Worm (Caenorhabditis elegans): ENCODE measurements around the gene fbxa-113.

The fbxa-113 gene

DNA sequence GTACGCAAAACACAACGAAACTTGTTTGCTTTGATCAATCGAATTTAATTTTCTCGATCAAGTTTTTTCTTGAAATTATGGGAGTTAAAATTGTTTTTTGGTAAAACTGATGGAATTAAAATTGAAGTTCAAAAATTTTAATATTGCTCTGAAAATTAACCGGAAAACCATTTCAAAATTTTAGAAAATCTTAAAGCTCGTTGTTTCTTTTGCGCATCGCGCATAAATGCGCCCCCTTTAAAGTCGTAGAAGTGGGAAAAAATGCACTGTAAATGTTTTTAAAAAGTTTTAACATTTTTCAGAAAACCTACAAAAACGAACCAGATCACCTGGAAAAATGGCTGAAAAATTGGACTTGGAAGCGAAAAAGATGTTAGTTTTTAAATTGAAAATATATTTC is at the start of gene fbxa-113:
fbxa-113 (plus strand) TSS at position 301 of the 400 bp plus-strand sequence.
- no peak for TF ChIP-seq pes-1 (GFP tag; IDR thresholded peaks at IDR 0.05)
- no peak for TF ChIP-seq flt-1 (GFP tag; IDR thresholded peaks at IDR 0.05)
- TF ChIP-seq tra-4 (tag; optimal IDR thresholded peaks at IDR 0.05), result no peak
- TF ChIP-seq ceh-36 (tag; optimal IDR thresholded peaks at IDR 0.05), result no peak
- TF ChIP-seq tbx-37 (GFP tag; conservative IDR thresholded peaks at IDR 0.05), result no peak
- TF ChIP-seq sea-1 (GFP tag; conservative IDR thresholded peaks at IDR 0.05), result no peak
- no peak for TF ChIP-seq ceh-13 (GFP tag; optimal IDR thresholded peaks at IDR 0.05)
- no peak for TF ChIP-seq ama-1 (optimal IDR thresholded peaks at IDR 0.05)
- TF ChIP-seq scrt-1 (GFP tag; IDR thresholded peaks at IDR 0.05), result no peak
- TF ChIP-seq B0310.2 (tag; optimal IDR thresholded peaks at IDR 0.05), result no peak
- no peak for TF ChIP-seq hnd-1 (tag; optimal IDR thresholded peaks at IDR 0.05)
- no peak for TF ChIP-seq ets-7 (tag; optimal IDR thresholded peaks at IDR 0.05)
- no peak for TF ChIP-seq F13C5.2 (tag; optimal IDR thresholded peaks at IDR 0.05)
- no peak for TF ChIP-seq tbx-11 (GFP tag; IDR thresholded peaks at IDR 0.05)
- no peak for TF ChIP-seq hmg-4 (GFP tag; optimal IDR thresholded peaks at IDR 0.05)
- TF ChIP-seq hmbx-1 (tag; optimal IDR thresholded peaks at IDR 0.05), result no peak
- no peak for TF ChIP-seq aly-1 (tag; optimal IDR thresholded peaks at IDR 0.05)

DNA sequence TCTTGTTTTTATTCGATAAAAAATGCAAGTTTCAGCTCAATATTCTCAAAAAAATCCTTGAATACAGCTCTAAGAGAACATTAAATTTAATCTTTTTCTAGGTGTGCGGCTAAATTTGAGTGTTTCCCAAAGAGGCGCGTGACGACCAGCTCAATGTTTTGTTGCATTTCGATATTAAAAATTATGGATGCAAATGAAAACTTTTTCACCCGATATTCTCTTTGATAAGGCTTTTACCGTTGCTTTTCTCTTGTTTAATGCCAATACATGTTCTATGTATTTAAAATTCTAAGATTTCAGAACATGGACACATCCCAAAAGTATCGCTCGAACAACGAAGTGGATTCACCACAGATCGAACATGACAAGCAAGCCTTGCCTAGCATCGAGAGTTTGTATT is 45.0 kb upstream of the fbxa-113 start, which contains the start of gene F19B2.6:
F19B2.6 (plus strand) TSS at position 301 of the 400 bp plus-strand sequence.
- TF ChIP-seq tbx-11 (GFP tag; IDR thresholded peaks at IDR 0.05), result no peak
- no peak for TF ChIP-seq F13C5.2 (tag; optimal IDR thresholded peaks at IDR 0.05)
- TF ChIP-seq hnd-1 (tag; optimal IDR thresholded peaks at IDR 0.05), result no peak

DNA sequence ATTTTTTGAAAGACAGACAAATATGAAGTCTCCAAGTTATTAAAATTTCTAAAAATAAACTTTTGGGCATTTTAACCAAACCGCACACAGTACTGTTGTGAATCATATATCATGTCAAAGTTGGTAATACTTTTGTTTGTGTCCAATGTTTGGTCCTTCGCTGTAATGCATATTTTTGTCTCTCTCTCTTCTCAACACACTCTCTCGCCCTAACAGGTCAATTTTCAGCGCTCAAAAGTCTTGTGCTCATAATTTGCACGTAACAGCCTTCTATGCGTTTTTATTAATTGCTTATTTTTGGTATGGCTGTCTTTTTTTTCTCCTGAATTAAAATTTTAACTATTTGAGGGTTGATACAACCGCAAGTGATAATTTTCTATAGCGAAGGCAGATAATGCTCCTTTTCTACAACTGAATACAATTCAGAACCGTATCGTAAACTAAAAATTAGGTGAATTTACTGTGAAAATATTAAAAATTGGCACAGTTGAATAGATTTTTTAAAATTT is 41.4 kb upstream of the fbxa-113 start:
- no peak for TF ChIP-seq hnd-1 (tag; optimal IDR thresholded peaks at IDR 0.05)
- no peak for TF ChIP-seq hmg-4 (GFP tag; optimal IDR thresholded peaks at IDR 0.05)
- TF ChIP-seq sea-1 (GFP tag; conservative IDR thresholded peaks at IDR 0.05), result no peak
- no peak for TF ChIP-seq tra-4 (tag; optimal IDR thresholded peaks at IDR 0.05)
- TF ChIP-seq B0310.2 (tag; optimal IDR thresholded peaks at IDR 0.05), result no peak
- TF ChIP-seq tbx-11 (GFP tag; IDR thresholded peaks at IDR 0.05), result no peak
- TF ChIP-seq ceh-13 (GFP tag; optimal IDR thresholded peaks at IDR 0.05), result no peak
- no peak for TF ChIP-seq F13C5.2 (tag; optimal IDR thresholded peaks at IDR 0.05)
- TF ChIP-seq ets-7 (tag; optimal IDR thresholded peaks at IDR 0.05), result no peak
- TF ChIP-seq hmbx-1 (tag; optimal IDR thresholded peaks at IDR 0.05), result no peak
- TF ChIP-seq flt-1 (GFP tag; IDR thresholded peaks at IDR 0.05), result no peak
- no peak for TF ChIP-seq scrt-1 (GFP tag; IDR thresholded peaks at IDR 0.05)
- no peak for TF ChIP-seq aly-1 (tag; optimal IDR thresholded peaks at IDR 0.05)
- TF ChIP-seq ceh-36 (tag; optimal IDR thresholded peaks at IDR 0.05), result no peak
- no peak for TF ChIP-seq pes-1 (GFP tag; IDR thresholded peaks at IDR 0.05)
- no peak for TF ChIP-seq ama-1 (optimal IDR thresholded peaks at IDR 0.05)
- no peak for TF ChIP-seq tbx-37 (GFP tag; conservative IDR thresholded peaks at IDR 0.05)

DNA sequence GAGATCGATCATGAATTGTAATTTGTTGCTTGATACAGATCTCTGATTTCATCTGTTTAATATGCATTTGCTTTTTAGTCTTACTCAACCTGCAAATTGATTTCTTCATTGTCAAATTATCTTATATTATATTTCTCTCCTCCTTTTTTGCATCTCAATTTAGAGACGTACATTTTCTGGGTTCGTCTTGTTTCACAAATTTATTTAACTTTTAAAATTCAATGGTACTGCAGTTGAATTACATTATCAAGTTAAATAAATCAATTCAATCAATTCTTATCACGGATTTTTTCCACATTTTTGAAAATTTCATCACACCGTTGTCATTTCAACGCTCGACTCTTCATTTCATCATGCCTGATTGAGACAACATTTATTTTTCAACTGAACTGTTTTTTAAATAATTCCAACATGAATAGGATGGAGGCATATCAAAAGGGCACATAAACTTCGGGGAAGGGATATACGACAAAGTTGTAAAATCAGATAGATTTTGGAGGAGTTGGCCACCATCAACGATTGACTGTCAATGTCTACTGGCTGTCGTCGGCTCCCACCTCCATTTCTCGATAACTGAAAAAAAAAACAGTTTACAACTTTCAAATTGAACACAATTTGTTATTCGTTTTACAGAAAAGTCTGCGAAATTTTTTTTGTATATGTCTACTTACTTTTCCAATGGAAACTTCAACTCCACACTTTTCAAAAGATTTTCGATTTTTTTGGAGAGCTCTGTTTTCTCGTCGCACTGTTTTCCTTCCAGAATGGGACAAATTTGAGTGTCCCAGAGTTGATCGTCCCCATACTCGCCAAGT is 40.7 kb upstream of the fbxa-113 start:
- TF ChIP-seq ceh-36 (tag; optimal IDR thresholded peaks at IDR 0.05) (no peak), hmbx-1 (tag; optimal IDR thresholded peaks at IDR 0.05) (no peak), ama-1 (optimal IDR thresholded peaks at IDR 0.05) (no peak), hnd-1 (tag; optimal IDR thresholded peaks at IDR 0.05) (no peak), pes-1 (GFP tag; IDR thresholded peaks at IDR 0.05) (no peak), tra-4 (tag; optimal IDR thresholded peaks at IDR 0.05) (no peak)

DNA sequence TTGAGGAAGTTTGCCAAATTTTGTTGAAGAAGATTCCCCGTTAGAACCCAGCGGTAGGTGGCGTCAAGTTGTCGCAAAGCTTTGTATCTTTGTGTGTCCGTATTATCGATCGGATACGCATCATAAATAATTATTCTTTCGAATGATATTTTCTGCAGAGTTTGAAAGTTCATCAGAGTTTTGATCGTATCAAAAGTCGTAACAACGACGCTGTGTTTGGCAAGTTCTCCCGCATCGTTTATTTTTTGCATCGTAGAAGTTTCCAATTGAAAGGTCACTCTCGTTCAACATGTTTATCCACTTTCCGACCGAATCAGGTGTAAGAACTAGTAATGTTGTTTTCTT is 40.1 kb upstream of the fbxa-113 start:
- no peak for TF ChIP-seq ama-1 (optimal IDR thresholded peaks at IDR 0.05)
- no peak for TF ChIP-seq hmg-4 (GFP tag; optimal IDR thresholded peaks at IDR 0.05)
- no peak for TF ChIP-seq F13C5.2 (tag; optimal IDR thresholded peaks at IDR 0.05)
- no peak for TF ChIP-seq tbx-37 (GFP tag; conservative IDR thresholded peaks at IDR 0.05)
- no peak for TF ChIP-seq flt-1 (GFP tag; IDR thresholded peaks at IDR 0.05)
- no peak for TF ChIP-seq aly-1 (tag; optimal IDR thresholded peaks at IDR 0.05)
- no peak for TF ChIP-seq ets-7 (tag; optimal IDR thresholded peaks at IDR 0.05)
- no peak for TF ChIP-seq tbx-11 (GFP tag; IDR thresholded peaks at IDR 0.05)
- TF ChIP-seq hmbx-1 (tag; optimal IDR thresholded peaks at IDR 0.05), result no peak
- no peak for TF ChIP-seq sea-1 (GFP tag; conservative IDR thresholded peaks at IDR 0.05)
- TF ChIP-seq ceh-13 (GFP tag; optimal IDR thresholded peaks at IDR 0.05), result no peak
- no peak for TF ChIP-seq B0310.2 (tag; optimal IDR thresholded peaks at IDR 0.05)
- TF ChIP-seq tra-4 (tag; optimal IDR thresholded peaks at IDR 0.05), result no peak

DNA sequence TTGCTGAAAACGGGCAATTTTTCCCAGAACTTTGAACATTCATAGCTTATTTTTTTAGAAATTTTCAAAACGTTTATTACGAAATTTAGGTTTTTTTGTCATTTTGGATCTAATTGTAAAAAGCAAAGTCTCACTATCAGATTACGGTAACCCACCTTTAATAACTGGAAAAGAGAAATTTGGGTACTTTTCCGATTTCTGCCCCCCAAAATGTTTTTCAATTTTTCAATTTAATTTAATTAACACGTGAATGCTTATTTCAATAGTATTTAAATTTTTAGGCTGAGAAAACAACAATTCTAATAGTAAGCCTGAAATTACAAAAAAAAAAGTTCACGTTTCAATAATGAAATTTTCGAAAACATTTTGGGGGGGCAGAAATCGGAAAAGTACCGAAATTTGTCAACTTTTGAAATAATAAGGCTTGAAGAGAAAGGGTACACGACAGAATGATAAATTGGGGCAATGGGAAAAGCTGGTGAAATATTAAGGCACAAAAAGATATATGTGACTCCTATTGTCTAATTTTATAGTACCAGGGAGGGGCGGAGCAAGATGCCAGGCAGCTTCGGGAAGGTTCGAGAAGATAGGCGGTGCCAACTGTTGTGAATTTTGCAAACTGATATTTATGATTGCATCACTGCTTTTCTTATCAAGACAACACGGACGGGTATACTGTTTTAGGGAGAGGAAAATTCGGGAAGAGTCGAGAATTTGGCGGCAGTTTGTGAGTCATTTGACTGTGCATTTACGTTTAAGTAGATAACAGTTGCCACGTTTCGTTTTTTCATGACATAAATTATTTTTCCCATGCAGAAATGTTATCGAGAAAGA is 38.9 kb upstream of the fbxa-113 start, which contains the start of gene F19B2.5:
F19B2.5 (minus strand) TSS at position 107 of the 834 bp plus-strand sequence.
- TF ChIP-seq pes-1 (GFP tag; IDR thresholded peaks at IDR 0.05) (no peak), ceh-36 (tag; optimal IDR thresholded peaks at IDR 0.05) (no peak), ama-1 (optimal IDR thresholded peaks at IDR 0.05) (no peak), aly-1 (tag; optimal IDR thresholded peaks at IDR 0.05) (no peak), tra-4 (tag; optimal IDR thresholded peaks at IDR 0.05) (no peak), ets-7 (tag; optimal IDR thresholded peaks at IDR 0.05) (no peak), F13C5.2 (tag; optimal IDR thresholded peaks at IDR 0.05) (no peak), hmg-4 (GFP tag; optimal IDR thresholded peaks at IDR 0.05) (no peak), hmbx-1 (tag; optimal IDR thresholded peaks at IDR 0.05) (no peak), tbx-37 (GFP tag; conservative IDR thresholded peaks at IDR 0.05) (no peak), ceh-13 (GFP tag; optimal IDR thresholded peaks at IDR 0.05) (no peak), B0310.2 (tag; optimal IDR thresholded peaks at IDR 0.05) (no peak), flt-1 (GFP tag; IDR thresholded peaks at IDR 0.05) (no peak), hnd-1 (tag; optimal IDR thresholded peaks at IDR 0.05) (no peak), sea-1 (GFP tag; conservative IDR thresholded peaks at IDR 0.05) (no peak)

All from whole organism, early embryonic.